Worm (Caenorhabditis elegans) whole organism, young adult: ENCODE data around the gene F13B12.7.

ENCODE experiments used
- C17E4.6 ChIP-seq: fragments of 200-800 bp; sonication (Bioruptor generic); IDR thresholded peaks from 2 replicates; pipeline ENCODE4 v1.3.6; 2022; ENCODE audit warnings: missing genetic modification reagents, missing genetic modification characterization, missing compliant biosample characterization
- F39B2.1 ChIP-seq: fragments of 200-800 bp; sonication (Bioruptor generic); IDR thresholded peaks from 2 replicates; pipeline ENCODE4 v1.3.6; 2022; ENCODE audit warnings: missing genetic modification reagents, missing genetic modification characterization, missing compliant biosample characterization
- F52B5.7 ChIP-seq: sonication (generic microtip); optimal IDR thresholded peaks from 2 replicates; lab custom pipeline; 2016; ENCODE audit warnings: mild to moderate bottlenecking, missing genetic modification characterization, missing compliant biosample characterization
- akir-1 ChIP-seq: fragments of 200-800 bp; sonication (Bioruptor generic); optimal IDR thresholded peaks from 2 replicates; lab custom pipeline; 2018; ENCODE audit warnings: mild to moderate bottlenecking, missing genetic modification characterization, moderate library complexity, missing compliant biosample characterization
- aptf-2 ChIP-seq: fragments of 200-800 bp; sonication (Bioruptor generic); conservative IDR thresholded peaks from 2 replicates; pipeline ENCODE4 v1.3.6; 2022; ENCODE audit warnings: missing genetic modification reagents, missing genetic modification characterization, missing compliant biosample characterization
- atf-7 ChIP-seq: sonication (generic microtip); optimal IDR thresholded peaks from 2 replicates; lab custom pipeline; 2017; ENCODE audit warnings: mild to moderate bottlenecking, missing genetic modification characterization, missing compliant biosample characterization
- attf-6 ChIP-seq: fragments of 200-800 bp; sonication (Bioruptor generic); IDR thresholded peaks from 2 replicates; pipeline ENCODE4 v1.3.6; 2022; ENCODE audit warnings: missing genetic modification reagents, missing genetic modification characterization, missing compliant biosample characterization
- bed-1 ChIP-seq: fragments of 200-800 bp; sonication (Bioruptor generic); IDR thresholded peaks from 2 replicates; pipeline ENCODE4 v1.3.6; 2022; ENCODE audit warnings: missing genetic modification reagents, missing genetic modification characterization, missing compliant biosample characterization
- cebp-1 ChIP-seq, 2 experiments: fragments of 200-800 bp in 1 of 2; sonication (Bioruptor generic) in 1 of 2; sonication (generic microtip) in 1 of 2; IDR thresholded peaks in 1 of 2; optimal IDR thresholded peaks in 1 of 2; 2 replicates each; pipeline versions ENCODE4 v1.3.6 to Lab custom; 2017 to 2022; ENCODE audit warnings: missing compliant biosample characterization in 2 of 2, missing genetic modification characterization in 2 of 2, mild to moderate bottlenecking in 1 of 2, missing genetic modification reagents in 1 of 2, moderate library complexity in 1 of 2
- ceh-27 ChIP-seq: fragments of 200-800 bp; sonication (Bioruptor generic); optimal IDR thresholded peaks from 2 replicates; lab custom pipeline; 2018; ENCODE audit warnings: mild to moderate bottlenecking, missing genetic modification characterization, moderate library complexity, missing compliant biosample characterization
- ceh-40 ChIP-seq: fragments of 200-800 bp; sonication (Bioruptor generic); IDR thresholded peaks from 2 replicates; pipeline ENCODE4 v1.3.6; 2022; ENCODE audit warnings: missing genetic modification characterization, missing compliant biosample characterization
- chd-7 ChIP-seq: sonication (generic microtip); optimal IDR thresholded peaks from 2 replicates; lab custom pipeline; 2016; ENCODE audit warnings: mild to moderate bottlenecking, missing genetic modification characterization, moderate library complexity, missing compliant biosample characterization
- dpl-1 ChIP-seq: fragments of 150-350 bp; optimal IDR thresholded peaks from 2 replicates; lab custom pipeline; 2014; ENCODE audit warnings: missing biosample characterization, missing genetic modification reagents, missing genetic modification characterization
- efl-1 ChIP-seq: fragments of 150-350 bp; optimal IDR thresholded peaks from 2 replicates; lab custom pipeline; 2014; ENCODE audit warnings: missing biosample characterization, missing genetic modification reagents, missing genetic modification characterization
- egl-44 ChIP-seq: fragments of 200-800 bp; sonication (Bioruptor generic); IDR thresholded peaks from 2 replicates; pipeline ENCODE4 v1.3.6; 2022; ENCODE audit warnings: missing genetic modification reagents, missing genetic modification characterization, missing compliant biosample characterization
- fkh-3 ChIP-seq: sonication (generic microtip); optimal IDR thresholded peaks from 2 replicates; lab custom pipeline; 2016; ENCODE audit warnings: mild to moderate bottlenecking, missing genetic modification characterization, missing compliant biosample characterization
- lin-26 ChIP-seq: fragments of 200-800 bp; sonication (Bioruptor generic); IDR thresholded peaks from 2 replicates; pipeline ENCODE4 v1.3.6; 2022; ENCODE audit warnings: missing genetic modification reagents, missing genetic modification characterization, missing compliant biosample characterization
- madf-3 ChIP-seq: fragments of 200-800 bp; sonication (Bioruptor generic); IDR thresholded peaks from 2 replicates; pipeline ENCODE4 v1.3.6; 2022; ENCODE audit warnings: missing genetic modification reagents, missing genetic modification characterization, missing compliant biosample characterization
- mel-28 ChIP-seq: sonication (generic microtip); optimal IDR thresholded peaks from 2 replicates; lab custom pipeline; 2016; ENCODE audit warnings: borderline replicate concordance, mild to moderate bottlenecking, missing genetic modification characterization, missing compliant biosample characterization
- mes-4 ChIP-seq: sonication (generic microtip); optimal IDR thresholded peaks from 2 replicates; lab custom pipeline; 2016; ENCODE audit warnings: missing genotype, missing genetic modification characterization, missing compliant biosample characterization
- nfya-1 ChIP-seq: sonication (generic microtip); optimal IDR thresholded peaks from 2 replicates; lab custom pipeline; 2017; ENCODE audit warnings: antibody characterized with exemption, missing compliant biosample characterization, missing genetic modification characterization, borderline replicate concordance; ENCODE audit not compliant: insufficient read depth
- nfyb-1 ChIP-seq: fragments of 200-800 bp; sonication (Bioruptor generic); IDR thresholded peaks from 2 replicates; pipeline ENCODE4 v1.3.6; 2022; ENCODE audit warnings: missing genetic modification reagents, missing genetic modification characterization, missing compliant biosample characterization
- nhr-80 ChIP-seq: sonication (generic microtip); optimal IDR thresholded peaks from 2 replicates; lab custom pipeline; 2016; ENCODE audit warnings: missing genetic modification characterization, missing compliant biosample characterization
- pbrm-1 ChIP-seq: fragments of 200-800 bp; sonication (Bioruptor generic); IDR thresholded peaks from 2 replicates; pipeline ENCODE4 v1.3.6; 2022; ENCODE audit warnings: missing genetic modification reagents, missing genetic modification characterization, missing compliant biosample characterization
- rcor-1 ChIP-seq: fragments of 200-800 bp; sonication (Bioruptor generic); IDR thresholded peaks from 2 replicates; pipeline ENCODE4 v1.3.6; 2022; ENCODE audit warnings: missing genetic modification reagents, missing genetic modification characterization, missing compliant biosample characterization
- repo-1 ChIP-seq: sonication (generic microtip); optimal IDR thresholded peaks from 2 replicates; lab custom pipeline; 2017; ENCODE audit warnings: mild to moderate bottlenecking, missing genetic modification characterization, missing compliant biosample characterization
- sptf-2 ChIP-seq: fragments of 200-800 bp; sonication (Bioruptor generic); optimal IDR thresholded peaks from 2 replicates; lab custom pipeline; 2018; ENCODE audit warnings: mild to moderate bottlenecking, missing genetic modification characterization, missing compliant biosample characterization
- tbp1 ChIP-seq: fragments of 200-800 bp; sonication (Bioruptor generic); optimal IDR thresholded peaks from 2 replicates; lab custom pipeline; 2018; ENCODE audit warnings: mild to moderate bottlenecking, missing genetic modification characterization, missing compliant biosample characterization
- tlf-1 ChIP-seq: fragments of 200-800 bp; sonication (Bioruptor generic); optimal IDR thresholded peaks from 2 replicates; lab custom pipeline; 2018; ENCODE audit warnings: mild to moderate bottlenecking, missing genetic modification characterization, missing compliant biosample characterization
- unc-62 ChIP-seq: fragments of 150-350 bp; optimal IDR thresholded peaks from 2 replicates; lab custom pipeline; 2014; ENCODE audit warnings: missing biosample characterization, missing genetic modification reagents, missing genetic modification characterization
- ztf-18 ChIP-seq: sonication (generic microtip); optimal IDR thresholded peaks from 2 replicates; lab custom pipeline; 2016; ENCODE audit warnings: missing genotype, mild to moderate bottlenecking, missing genetic modification characterization, missing compliant biosample characterization
- ztf-22 ChIP-seq: fragments of 200-800 bp; sonication (Bioruptor generic); optimal IDR thresholded peaks from 2 replicates; lab custom pipeline; 2018; ENCODE audit warnings: mild to moderate bottlenecking, missing genetic modification characterization, moderate library complexity, missing compliant biosample characterization

The F13B12.7 gene

ce11 chrIV:10462608-10463007 is 19.0 kb downstream of the F13B12.7 start:
- peak; percentile 78 for TF ChIP-seq unc-62
- no peak for TF ChIP-seq C17E4.6 (GFP tag; lab: Robert Waterston, UW)

- TF ChIP-seq atf-7 (tag; lab: Kevin White, UChicago), result peak; percentile 92
- no peak for TF ChIP-seq attf-6 (GFP tag; lab: Robert Waterston, UW)
- TF ChIP-seq nfyb-1, result 0 out of 2 replicates have a peak, but pooled peaks have one; percentile 10
- TF ChIP-seq tlf-1, result peak; percentile 19
- TF ChIP-seq repo-1 (tag; lab: Kevin White, UChicago), result no peak
- peak; percentile 10 for TF ChIP-seq ztf-22
- no peak for TF ChIP-seq F39B2.1
- TF ChIP-seq pbrm-1 (GFP tag; lab: Robert Waterston, UW), result no peak
- peak; percentile 88 for TF ChIP-seq nhr-80 (tag; lab: Kevin White, UChicago)
- TF ChIP-seq dpl-1 (GFP tag; lab: Kevin White, UChicago), result no peak
- TF ChIP-seq ztf-18 (tag; lab: Kevin White, UChicago), result no peak
- TF ChIP-seq chd-7 (tag; lab: Kevin White, UChicago), result peak; percentile 4
- 0 out of 2 replicates have a peak, but pooled peaks have one; percentile 14 for TF ChIP-seq egl-44
- TF ChIP-seq rcor-1 (GFP tag; lab: Robert Waterston, UW), result no peak
- no peak for TF ChIP-seq akir-1 (GFP tag; lab: Kevin White, UChicago)
Observed at ce11 chrIV:10463127-10463526, 19.5 kb downstream of the F13B12.7 start.

- TF ChIP-seq bed-1 (GFP tag; lab: Robert Waterston, UW) (no peak), nhr-80 (tag; lab: Kevin White, UChicago) (peak; percentile 2)
- TF ChIP-seq, all 124 proteins: peak for 1
Observed at ce11 chrIV:10463987-10464638, 20.5 kb downstream of the F13B12.7 start, which contains the start of gene ugt-43. Gene ugt-43 (plus strand): TSS chrIV:10464588.

ce11 chrIV:10465764-10466163 is 22.2 kb downstream of the F13B12.7 start:
- TF ChIP-seq mel-28 (tag; lab: Kevin White, UChicago), result no peak
- no peak for TF ChIP-seq tbp1
- TF ChIP-seq sptf-2, result no peak

- TF ChIP-seq ceh-27 (GFP tag; lab: Kevin White, UChicago), result no peak
- peak; percentile 73 for TF ChIP-seq nhr-80 (tag; lab: Kevin White, UChicago)
- TF ChIP-seq ceh-40 (GFP tag; lab: Robert Waterston, UW), result no peak
- no peak for TF ChIP-seq efl-1 (GFP tag; lab: Kevin White, UChicago)
- TF ChIP-seq F52B5.7 (tag; lab: Kevin White, UChicago), result no peak
- TF ChIP-seq sptf-2, result no peak
- no peak for TF ChIP-seq lin-26 (GFP tag; lab: Robert Waterston, UW)
- TF ChIP-seq cebp-1 (GFP tag; IDR thresholded peaks at IDR 0.05; lab: Robert Waterston, UW), result peak; percentile 55; the same call in 1 of the 2 replicates
- TF ChIP-seq cebp-1 (tag; optimal IDR thresholded peaks at IDR 0.05; lab: Kevin White, UChicago), result peak; percentile 57
- TF ChIP-seq fkh-3, result no peak
- TF ChIP-seq aptf-2 (GFP tag; lab: Robert Waterston, UW), result no peak
Observed at ce11 chrIV:10466398-10466797, 22.8 kb downstream of the F13B12.7 start.

ce11 chrIV:10467347-10467746 is 23.7 kb downstream of the F13B12.7 start:
- TF ChIP-seq tbp1 (no peak), tlf-1 (no peak), rcor-1 (GFP tag; lab: Robert Waterston, UW) (no peak), nhr-80 (tag; lab: Kevin White, UChicago) (peak; percentile 89), madf-3 (GFP tag; lab: Robert Waterston, UW) (no peak), nfya-1 (tag; lab: Kevin White, UChicago) (no peak), atf-7 (tag; lab: Kevin White, UChicago) (peak; percentile 5), cebp-1 (GFP tag; IDR thresholded peaks at IDR 0.05; lab: Robert Waterston, UW) (0 out of 2 replicates have a peak, but pooled peaks have one; percentile 29), cebp-1 (tag; optimal IDR thresholded peaks at IDR 0.05; lab: Kevin White, UChicago) (peak; percentile 44), mes-4 (tag; lab: Kevin White, UChicago) (no peak)
